Worm (Caenorhabditis elegans) whole organism, young adult: ENCODE results near the gene lin-13.

Source experiments
- B0019.2 ChIP-seq: fragments of 200-800 bp; sonication (Bioruptor generic); conservative IDR thresholded peaks from 2 replicates; pipeline ENCODE4 v1.3.6; 2022; ENCODE audit warnings: missing genetic modification reagents, missing genetic modification characterization, missing compliant biosample characterization
- B0035.1 ChIP-seq: sonication (generic microtip); optimal IDR thresholded peaks from 2 replicates; lab custom pipeline; 2016; ENCODE audit warnings: missing genetic modification characterization, mild to moderate bottlenecking, missing compliant biosample characterization, missing genotype, missing genetic modification reagents
- F57C9.4 ChIP-seq: sonication (generic microtip); optimal IDR thresholded peaks from 2 replicates; lab custom pipeline; 2017; ENCODE audit warnings: mild to moderate bottlenecking, missing genetic modification characterization, missing compliant biosample characterization
- K11D2.4 ChIP-seq: fragments of 200-800 bp; sonication (Bioruptor generic); IDR thresholded peaks from 2 replicates; pipeline ENCODE4 v1.3.6; 2022; ENCODE audit warnings: missing genetic modification reagents, missing genetic modification characterization, missing compliant biosample characterization
- K12H6.12 ChIP-seq: fragments of 200-800 bp; sonication (Bioruptor generic); optimal IDR thresholded peaks from 2 replicates; lab custom pipeline; 2018; ENCODE audit warnings: mild to moderate bottlenecking, missing genetic modification characterization, missing compliant biosample characterization
- Y53F4B.3 ChIP-seq: fragments of 200-800 bp; sonication (Bioruptor generic); IDR thresholded peaks from 2 replicates; pipeline ENCODE4 v1.3.6; 2022; ENCODE audit warnings: missing genetic modification reagents, missing genetic modification characterization, missing compliant biosample characterization
- Y67H2A.10 ChIP-seq: fragments of 200-800 bp; sonication (Bioruptor generic); conservative IDR thresholded peaks from 2 replicates; pipeline ENCODE4 v1.3.6; 2022; ENCODE audit warnings: missing genetic modification reagents, missing genetic modification characterization, missing compliant biosample characterization
- Y95B8A.8 ChIP-seq: fragments of 200-800 bp; sonication (Bioruptor generic); IDR thresholded peaks from 2 replicates; pipeline ENCODE4 v1.3.6; 2022; ENCODE audit warnings: missing genetic modification reagents, missing genetic modification characterization, missing compliant biosample characterization
- akir-1 ChIP-seq: fragments of 200-800 bp; sonication (Bioruptor generic); optimal IDR thresholded peaks from 2 replicates; lab custom pipeline; 2018; ENCODE audit warnings: mild to moderate bottlenecking, missing genetic modification characterization, moderate library complexity, missing compliant biosample characterization
- ama-1 ChIP-seq, 3 experiments: fragments of 150-350 bp in 1 of 3; sonication (generic microtip) in 2 of 3; optimal IDR thresholded peaks; 2 replicates each; lab custom pipeline; 2014 to 2018; ENCODE audit warnings: missing biosample characterization in 2 of 3, missing genetic modification characterization in 2 of 3, missing genetic modification reagents in 2 of 3
- aptf-3 ChIP-seq: fragments of 200-800 bp; sonication (Bioruptor generic); IDR thresholded peaks from 2 replicates; pipeline ENCODE4 v1.3.6; 2022; ENCODE audit warnings: missing genetic modification characterization, missing compliant biosample characterization
- bed-2 ChIP-seq: fragments of 200-800 bp; sonication (Bioruptor generic); IDR thresholded peaks from 2 replicates; pipeline ENCODE4 v1.3.6; 2022; ENCODE audit warnings: missing genetic modification reagents, missing genetic modification characterization, missing compliant biosample characterization
- cebp-1 ChIP-seq, 2 experiments: fragments of 200-800 bp in 1 of 2; sonication (Bioruptor generic) in 1 of 2; sonication (generic microtip) in 1 of 2; IDR thresholded peaks in 1 of 2; optimal IDR thresholded peaks in 1 of 2; 2 replicates each; pipeline versions ENCODE4 v1.3.6 to Lab custom; 2017 to 2022; ENCODE audit warnings: missing compliant biosample characterization in 2 of 2, missing genetic modification characterization in 2 of 2, mild to moderate bottlenecking in 1 of 2, missing genetic modification reagents in 1 of 2, moderate library complexity in 1 of 2
- ceh-27 ChIP-seq: fragments of 200-800 bp; sonication (Bioruptor generic); optimal IDR thresholded peaks from 2 replicates; lab custom pipeline; 2018; ENCODE audit warnings: mild to moderate bottlenecking, missing genetic modification characterization, moderate library complexity, missing compliant biosample characterization
- ceh-40 ChIP-seq: fragments of 200-800 bp; sonication (Bioruptor generic); IDR thresholded peaks from 2 replicates; pipeline ENCODE4 v1.3.6; 2022; ENCODE audit warnings: missing genetic modification characterization, missing compliant biosample characterization
- dox-1 ChIP-seq: fragments of 200-800 bp; sonication (Bioruptor generic); IDR thresholded peaks from 2 replicates; pipeline ENCODE4 v1.3.6; 2022; ENCODE audit warnings: missing genetic modification reagents, missing genetic modification characterization, missing compliant biosample characterization
- dpff-1 ChIP-seq: sonication (generic microtip); optimal IDR thresholded peaks from 2 replicates; lab custom pipeline; 2017; ENCODE audit warnings: mild to moderate bottlenecking, missing genetic modification characterization, missing compliant biosample characterization
- efl-1 ChIP-seq: fragments of 150-350 bp; optimal IDR thresholded peaks from 2 replicates; lab custom pipeline; 2014; ENCODE audit warnings: missing biosample characterization, missing genetic modification reagents, missing genetic modification characterization
- egrh-3 ChIP-seq: fragments of 200-800 bp; sonication (Bioruptor generic); IDR thresholded peaks from 2 replicates; pipeline ENCODE4 v1.3.6; 2022; ENCODE audit warnings: missing genetic modification reagents, missing genetic modification characterization, missing compliant biosample characterization
- hlh-26 ChIP-seq: fragments of 200-800 bp; sonication (Bioruptor generic); conservative IDR thresholded peaks from 2 replicates; pipeline ENCODE4 v1.3.6; 2022; ENCODE audit warnings: missing genetic modification reagents, missing genetic modification characterization, missing compliant biosample characterization
- hmg-20 ChIP-seq: fragments of 200-800 bp; sonication (Bioruptor generic); IDR thresholded peaks from 2 replicates; pipeline ENCODE4 v1.3.6; 2022; ENCODE audit warnings: missing genetic modification reagents, missing genetic modification characterization, missing compliant biosample characterization
- lag-1 ChIP-seq: fragments of 200-800 bp; sonication (Bioruptor generic); IDR thresholded peaks from 2 replicates; pipeline ENCODE4 v1.3.6; 2022; ENCODE audit warnings: missing genetic modification reagents, missing genetic modification characterization, missing compliant biosample characterization
- lin-35 ChIP-seq, 3 experiments: fragments of 150-350 bp in 2 of 3; sonication (generic microtip) in 1 of 3; optimal IDR thresholded peaks; 2 replicates each; lab custom pipeline; 2014 to 2018; ENCODE audit warnings: missing biosample characterization in 3 of 3, missing genetic modification characterization in 3 of 3, missing genetic modification reagents in 3 of 3
- lsl-1 ChIP-seq: fragments of 200-800 bp; sonication (Bioruptor generic); optimal IDR thresholded peaks from 2 replicates; lab custom pipeline; 2018; ENCODE audit warnings: mild to moderate bottlenecking, missing genetic modification characterization, moderate library complexity, missing compliant biosample characterization
- lsy-27 ChIP-seq: sonication (generic microtip); optimal IDR thresholded peaks from 2 replicates; lab custom pipeline; 2017; ENCODE audit warnings: missing genetic modification characterization, mild to moderate bottlenecking, missing compliant biosample characterization, antibody characterized with exemption, missing genotype, borderline replicate concordance; ENCODE audit not compliant: insufficient read depth
- mcd-1 ChIP-seq: fragments of 200-800 bp; sonication (Bioruptor generic); IDR thresholded peaks from 2 replicates; pipeline ENCODE4 v1.3.6; 2022; ENCODE audit warnings: missing genetic modification reagents, missing genetic modification characterization, missing compliant biosample characterization
- mel-28 ChIP-seq: sonication (generic microtip); optimal IDR thresholded peaks from 2 replicates; lab custom pipeline; 2016; ENCODE audit warnings: borderline replicate concordance, mild to moderate bottlenecking, missing genetic modification characterization, missing compliant biosample characterization
- mes-4 ChIP-seq: sonication (generic microtip); optimal IDR thresholded peaks from 2 replicates; lab custom pipeline; 2016; ENCODE audit warnings: missing genotype, missing genetic modification characterization, missing compliant biosample characterization
- mxl-1 ChIP-seq: sonication (generic microtip); optimal IDR thresholded peaks from 2 replicates; lab custom pipeline; 2016; ENCODE audit warnings: missing genetic modification characterization, missing compliant biosample characterization
- nhr-120 ChIP-seq: fragments of 200-800 bp; sonication (Bioruptor generic); IDR thresholded peaks from 2 replicates; pipeline ENCODE4 v1.3.6; 2022; ENCODE audit warnings: missing genetic modification characterization, missing compliant biosample characterization
- nhr-179 ChIP-seq: sonication (generic microtip); optimal IDR thresholded peaks from 2 replicates; lab custom pipeline; 2016; ENCODE audit warnings: mild to moderate bottlenecking, missing genetic modification characterization, missing compliant biosample characterization
- nhr-80 ChIP-seq: sonication (generic microtip); optimal IDR thresholded peaks from 2 replicates; lab custom pipeline; 2016; ENCODE audit warnings: missing genetic modification characterization, missing compliant biosample characterization
- rcor-1 ChIP-seq: fragments of 200-800 bp; sonication (Bioruptor generic); IDR thresholded peaks from 2 replicates; pipeline ENCODE4 v1.3.6; 2022; ENCODE audit warnings: missing genetic modification reagents, missing genetic modification characterization, missing compliant biosample characterization
- repo-1 ChIP-seq: sonication (generic microtip); optimal IDR thresholded peaks from 2 replicates; lab custom pipeline; 2017; ENCODE audit warnings: mild to moderate bottlenecking, missing genetic modification characterization, missing compliant biosample characterization
- rpc-1 ChIP-seq, 2 experiments: fragments of 150-350 bp in 1 of 2; sonication (generic microtip) in 1 of 2; optimal IDR thresholded peaks; 2 replicates each; lab custom pipeline; 2014 to 2018; ENCODE audit warnings: missing biosample characterization in 1 of 2, missing genetic modification characterization in 1 of 2, missing genetic modification reagents in 1 of 2, missing genotype in 1 of 2
- snpc-4 ChIP-seq, 5 experiments: fragments of 150-350 bp in 1 of 5; sonication (generic microtip) in 4 of 5; optimal IDR thresholded peaks; 2 replicates each; lab custom pipeline; 2014 to 2018; ENCODE audit warnings: missing genetic modification characterization in 5 of 5, missing biosample characterization in 3 of 5, antibody characterized with exemption in 2 of 5, mild to moderate bottlenecking in 2 of 5, missing compliant biosample characterization in 2 of 5, missing genotype in 2 of 5, moderate library complexity in 2 of 5, missing genetic modification reagents in 1 of 5
- somi-1 ChIP-seq: fragments of 200-800 bp; sonication (Bioruptor generic); optimal IDR thresholded peaks from 2 replicates; lab custom pipeline; 2018; ENCODE audit warnings: mild to moderate bottlenecking, missing genetic modification characterization, missing compliant biosample characterization
- sptf-2 ChIP-seq: fragments of 200-800 bp; sonication (Bioruptor generic); optimal IDR thresholded peaks from 2 replicates; lab custom pipeline; 2018; ENCODE audit warnings: mild to moderate bottlenecking, missing genetic modification characterization, missing compliant biosample characterization
- tbp1 ChIP-seq: fragments of 200-800 bp; sonication (Bioruptor generic); optimal IDR thresholded peaks from 2 replicates; lab custom pipeline; 2018; ENCODE audit warnings: mild to moderate bottlenecking, missing genetic modification characterization, missing compliant biosample characterization
- ztf-3 ChIP-seq: fragments of 200-800 bp; sonication (Bioruptor generic); optimal IDR thresholded peaks from 2 replicates; lab custom pipeline; 2018; ENCODE audit warnings: mild to moderate bottlenecking, missing genetic modification characterization, missing compliant biosample characterization

Gene lin-13

ce11 chrIII:7725483-7726250 is 16.4 kb upstream of the lin-13 start (continued):
- TF ChIP-seq B0019.2 (GFP tag; lab: Robert Waterston, UW) (no peak), mel-28 (tag; lab: Kevin White, UChicago) (no peak), ztf-3 (GFP tag; lab: Kevin White, UChicago) (no peak), sptf-2 (GFP tag; lab: Kevin White, UChicago) (no peak), cebp-1 (GFP tag; IDR thresholded peaks at IDR 0.05; lab: Robert Waterston, UW) (no peak), cebp-1 (tag; optimal IDR thresholded peaks at IDR 0.05; lab: Kevin White, UChicago) (peak; percentile 8), B0035.1 (tag; lab: Kevin White, UChicago) (no peak), lsl-1 (GFP tag; lab: Kevin White, UChicago) (no peak), mes-4 (tag; lab: Kevin White, UChicago) (no peak), ceh-27 (GFP tag; lab: Kevin White, UChicago) (peak; percentile 27), Y67H2A.10 (GFP tag; lab: Robert Waterston, UW) (no peak), F57C9.4 (no peak), dox-1 (peak; percentile 36; the same call in 1 of the 2 replicates), rcor-1 (no peak), dpff-1 (no peak), akir-1 (GFP tag; lab: Kevin White, UChicago) (no peak), lag-1 (no peak), lin-35 (GFP tag; optimal IDR thresholded peaks at IDR 0.05; lab: Kevin White, UChicago) (peak in 1 of 3 experiments; percentile 37), aptf-3 (GFP tag; lab: Robert Waterston, UW) (no peak), K11D2.4 (GFP tag; lab: Robert Waterston, UW) (no peak), mcd-1 (no peak), mxl-1 (tag; lab: Kevin White, UChicago) (no peak), hmg-20 (no peak), nhr-80 (tag; lab: Kevin White, UChicago) (no peak), K12H6.12 (tag; lab: Kevin White, UChicago) (peak; percentile 16), lsy-27 (tag; lab: Kevin White, UChicago) (no peak)

- no peak for TF ChIP-seq Y95B8A.8
- no peak for TF ChIP-seq efl-1 (GFP tag; lab: Kevin White, UChicago)
- no peak for TF ChIP-seq tbp1 (GFP tag; lab: Kevin White, UChicago)
- no peak for TF ChIP-seq B0019.2 (GFP tag; lab: Robert Waterston, UW)
- no peak for TF ChIP-seq bed-2 (GFP tag; lab: Robert Waterston, UW)
- no peak for TF ChIP-seq nhr-120 (GFP tag; lab: Robert Waterston, UW)
- no peak for TF ChIP-seq ama-1 (optimal IDR thresholded peaks at IDR 0.05; lab: Kevin White, UChicago)
- no peak for TF ChIP-seq ama-1 (GFP tag; optimal IDR thresholded peaks at IDR 0.05; lab: Kevin White, UChicago)
- no peak for TF ChIP-seq hlh-26 (GFP tag; lab: Robert Waterston, UW)
- no peak for TF ChIP-seq nhr-179 (tag; lab: Kevin White, UChicago)
- no peak for TF ChIP-seq snpc-4 (GFP tag; optimal IDR thresholded peaks at IDR 0.05; lab: Kevin White, UChicago)
- TF ChIP-seq snpc-4 (tag; optimal IDR thresholded peaks at IDR 0.05; lab: Kevin White, UChicago), result no peak
- peak; percentile 10 for TF ChIP-seq somi-1
- TF ChIP-seq lin-35 (GFP tag; optimal IDR thresholded peaks at IDR 0.05; lab: Kevin White, UChicago), result no peak
- TF ChIP-seq egrh-3 (GFP tag; lab: Robert Waterston, UW), result no peak
- peak; percentile 36; the same call in 1 of the 2 replicates for TF ChIP-seq cebp-1 (GFP tag; IDR thresholded peaks at IDR 0.05; lab: Robert Waterston, UW)
- peak; percentile 93 for TF ChIP-seq cebp-1 (tag; optimal IDR thresholded peaks at IDR 0.05; lab: Kevin White, UChicago)
- no peak for TF ChIP-seq mel-28 (tag; lab: Kevin White, UChicago)
- TF ChIP-seq K12H6.12 (tag; lab: Kevin White, UChicago), result peak; percentile 58
- no peak for TF ChIP-seq ceh-40 (GFP tag; lab: Robert Waterston, UW)
- no peak for TF ChIP-seq ceh-27 (GFP tag; lab: Kevin White, UChicago)
- TF ChIP-seq repo-1 (tag; lab: Kevin White, UChicago), result no peak
- no peak for TF ChIP-seq rpc-1 (optimal IDR thresholded peaks at IDR 0.05; lab: Kevin White, UChicago)
- no peak for TF ChIP-seq rpc-1 (tag; optimal IDR thresholded peaks at IDR 0.05; lab: Kevin White, UChicago)
- no peak for TF ChIP-seq K11D2.4 (GFP tag; lab: Robert Waterston, UW)
- no peak for TF ChIP-seq Y53F4B.3 (GFP tag; lab: Robert Waterston, UW)
These were observed 15.1 kb upstream of the lin-13 start for ce11 chrIII:7724433-7724832.
